Fruit fly (Drosophila melanogaster) whole organism, embryonic: ENCODE data around the gene CG46523.

Experiments used
- Bdp1 ChIP-seq: fragments of 200-800 bp; sonication (Bioruptor generic); optimal IDR thresholded peaks from 3 replicates; lab custom pipeline; 2016; ENCODE audit warnings: missing biosample characterization, missing genetic modification characterization
- C15 ChIP-seq: fragments of 200-800 bp; sonication (Bioruptor generic); IDR thresholded peaks from 3 replicates; pipeline ENCODE4 v1.3.6; 2022; ENCODE audit warnings: missing biosample characterization, missing genetic modification characterization
- CG10979 ChIP-seq: fragments of 200-800 bp; sonication (Bioruptor generic); optimal IDR thresholded peaks from 2 replicates; lab custom pipeline; 2018; ENCODE audit warnings: missing biosample characterization, mild to moderate bottlenecking, missing genetic modification characterization, moderate library complexity
- CG11723 ChIP-seq: fragments of 200-800 bp; sonication (Bioruptor generic); optimal IDR thresholded peaks from 2 replicates; lab custom pipeline; 2017; ENCODE audit warnings: missing biosample characterization, mild to moderate bottlenecking, missing genetic modification characterization
- CG12659 ChIP-seq: fragments of 200-800 bp; sonication (Bioruptor generic); optimal IDR thresholded peaks from 3 replicates; lab custom pipeline; 2017; ENCODE audit warnings: mild to moderate bottlenecking, missing biosample characterization, missing genetic modification reagents, missing genetic modification characterization
- CG18476 ChIP-seq: fragments of 200-800 bp; sonication (Bioruptor generic); optimal IDR thresholded peaks from 2 replicates; lab custom pipeline; 2016; ENCODE audit warnings: missing biosample characterization, mild to moderate bottlenecking, missing genetic modification characterization
- CG18599 ChIP-seq: fragments of 200-800 bp; sonication (Bioruptor generic); optimal IDR thresholded peaks from 3 replicates; lab custom pipeline; 2017; ENCODE audit warnings: missing biosample characterization, missing genetic modification characterization, mild to moderate bottlenecking, moderate library complexity, missing genetic modification reagents
- CG2199 ChIP-seq: fragments of 200-800 bp; sonication (Bioruptor generic); IDR thresholded peaks from 3 replicates; pipeline ENCODE4 v1.3.6; 2022; ENCODE audit warnings: missing biosample characterization, missing genetic modification characterization
- CG30431 ChIP-seq: fragments of 200-800 bp; sonication (Bioruptor generic); optimal IDR thresholded peaks from 2 replicates; lab custom pipeline; 2017; ENCODE audit warnings: missing biosample characterization, missing genetic modification characterization
- CG34224 ChIP-seq: fragments of 200-800 bp; sonication (Bioruptor generic); IDR thresholded peaks from 3 replicates; pipeline ENCODE4 v1.3.6; 2022; ENCODE audit warnings: missing biosample characterization, missing genetic modification characterization; ENCODE audit not compliant: partially characterized antibody
- CG6272 ChIP-seq: fragments of 200-800 bp; sonication (Bioruptor generic); IDR thresholded peaks from 2 replicates; pipeline ENCODE4 v1.3.6; 2022; ENCODE audit warnings: missing biosample characterization, missing genetic modification characterization
- CG6654 ChIP-seq: fragments of 200-800 bp; sonication (Bioruptor generic); optimal IDR thresholded peaks from 2 replicates; lab custom pipeline; 2017; ENCODE audit warnings: missing biosample characterization, mild to moderate bottlenecking, missing genetic modification characterization
- CG7357 ChIP-seq: fragments of 200-800 bp; sonication (Bioruptor generic); IDR thresholded peaks from 3 replicates; pipeline ENCODE4 v1.3.6; 2022; ENCODE audit warnings: missing biosample characterization, missing genetic modification characterization
- CG9932 ChIP-seq: fragments of 200-800 bp; sonication (Bioruptor generic); IDR thresholded peaks from 2 replicates; pipeline ENCODE4 v1.3.6; 2022; ENCODE audit warnings: missing biosample characterization, missing genetic modification characterization
- Camta ChIP-seq: fragments of 200-800 bp; sonication (Bioruptor generic); optimal IDR thresholded peaks from 2 replicates; lab custom pipeline; 2016; ENCODE audit warnings: missing biosample characterization, missing genetic modification characterization
- Chrac-16 ChIP-seq: fragments of 200-800 bp; sonication (Bioruptor generic); optimal IDR thresholded peaks from 3 replicates; lab custom pipeline; 2016; ENCODE audit warnings: missing biosample characterization, missing genetic modification characterization
- E2f1 ChIP-seq: fragments of 200-800 bp; sonication (Bioruptor generic); IDR thresholded peaks from 2 replicates; pipeline ENCODE4 v1.3.6; 2022; ENCODE audit warnings: missing biosample characterization, missing genetic modification characterization
- ERR ChIP-seq: fragments of 200-800 bp; sonication (Bioruptor generic); optimal IDR thresholded peaks from 2 replicates; lab custom pipeline; 2016; ENCODE audit warnings: missing biosample characterization, missing genetic modification characterization
- HHEX ChIP-seq: fragments of 200-800 bp; sonication (Bioruptor generic); optimal IDR thresholded peaks from 3 replicates; lab custom pipeline; 2017; ENCODE audit warnings: missing biosample characterization, mild to moderate bottlenecking, missing genetic modification characterization, missing genetic modification reagents
- HLHmδ ChIP-seq: fragments of 200-800 bp; sonication (Bioruptor generic); optimal IDR thresholded peaks from 2 replicates; lab custom pipeline; 2018; ENCODE audit warnings: missing biosample characterization, mild to moderate bottlenecking, missing genetic modification characterization, moderate library complexity
- Hmx ChIP-seq: fragments of 200-800 bp; sonication (Bioruptor generic); optimal IDR thresholded peaks from 2 replicates; lab custom pipeline; 2016; ENCODE audit warnings: missing biosample characterization, missing genetic modification characterization
- Hr3 ChIP-seq: fragments of 200-800 bp; sonication (Bioruptor generic); optimal IDR thresholded peaks from 3 replicates; lab custom pipeline; 2016; ENCODE audit warnings: missing biosample characterization, missing genetic modification characterization
- Poxn ChIP-seq: fragments of 200-800 bp; sonication (Bioruptor generic); IDR thresholded peaks from 2 replicates; pipeline ENCODE4 v1.3.6; 2022; ENCODE audit warnings: missing biosample characterization, missing genetic modification characterization
- Rx ChIP-seq: fragments of 200-800 bp; sonication (Bioruptor generic); IDR thresholded peaks from 2 replicates; pipeline ENCODE4 v1.3.6; 2022; ENCODE audit warnings: missing biosample characterization, missing genetic modification characterization
- Sin3A ChIP-seq: fragments of >200 bp; optimal IDR thresholded peaks from 2 replicates; lab custom pipeline; 2018
- ara ChIP-seq: fragments of 200-800 bp; sonication (Bioruptor generic); IDR thresholded peaks from 2 replicates; pipeline ENCODE4 v1.3.6; 2022; ENCODE audit warnings: missing biosample characterization, missing genetic modification characterization
- ato ChIP-seq: fragments of 200-800 bp; sonication (Bioruptor generic); IDR thresholded peaks from 2 replicates; pipeline ENCODE4 v1.3.6; 2022; ENCODE audit warnings: missing biosample characterization, missing genetic modification characterization; ENCODE audit not compliant: partially characterized antibody
- bowl ChIP-seq: fragments of 200-800 bp; sonication (Bioruptor generic); IDR thresholded peaks from 2 replicates; pipeline ENCODE4 v1.3.6; 2022; ENCODE audit warnings: missing biosample characterization, missing genetic modification characterization
- corto ChIP-seq: fragments of 200-800 bp; sonication (Bioruptor generic); optimal IDR thresholded peaks from 2 replicates; lab custom pipeline; 2016; ENCODE audit warnings: missing biosample characterization, mild to moderate bottlenecking, missing genetic modification characterization, moderate library complexity
- dimm ChIP-seq: fragments of 200-800 bp; sonication (Bioruptor generic); IDR thresholded peaks from 2 replicates; pipeline ENCODE4 v1.3.6; 2022; ENCODE audit warnings: missing biosample characterization, missing genetic modification characterization
- disco-r ChIP-seq: fragments of 200-800 bp; sonication (Bioruptor generic); optimal IDR thresholded peaks from 2 replicates; lab custom pipeline; 2016; ENCODE audit warnings: missing biosample characterization, missing genetic modification characterization
- dysf ChIP-seq: fragments of 200-800 bp; sonication (Bioruptor generic); IDR thresholded peaks from 3 replicates; pipeline ENCODE4 v1.3.6; 2022; ENCODE audit warnings: missing biosample characterization, missing genetic modification characterization
- emc ChIP-seq: fragments of 200-800 bp; sonication (Bioruptor generic); optimal IDR thresholded peaks from 2 replicates; lab custom pipeline; 2016; ENCODE audit warnings: missing biosample characterization, missing genetic modification characterization
- eve ChIP-seq, 2 experiments: fragments of >200 bp; optimal IDR thresholded peaks; 2 replicates each; lab custom pipeline; 2017; ENCODE audit warnings: missing biosample characterization in 2 of 2, missing genetic modification characterization in 2 of 2
- hbn ChIP-seq: fragments of 200-800 bp; sonication (Bioruptor generic); IDR thresholded peaks from 2 replicates; pipeline ENCODE4 v1.3.6; 2022; ENCODE audit warnings: missing biosample characterization, missing genetic modification characterization; ENCODE audit not compliant: partially characterized antibody
- her ChIP-seq: fragments of 200-800 bp; sonication (Bioruptor generic); optimal IDR thresholded peaks from 2 replicates; lab custom pipeline; 2016; ENCODE audit warnings: missing biosample characterization, missing genetic modification characterization
- ind ChIP-seq: fragments of 200-800 bp; sonication (Bioruptor generic); optimal IDR thresholded peaks from 3 replicates; lab custom pipeline; 2016; ENCODE audit warnings: missing biosample characterization, missing genetic modification characterization
- lilli ChIP-seq: fragments of 200-800 bp; sonication (Bioruptor generic); optimal IDR thresholded peaks from 3 replicates; lab custom pipeline; 2016; ENCODE audit warnings: missing biosample characterization, missing genetic modification characterization
- odd ChIP-seq: fragments of 200-800 bp; sonication (Bioruptor generic); optimal IDR thresholded peaks from 2 replicates; lab custom pipeline; 2017; ENCODE audit warnings: missing biosample characterization, mild to moderate bottlenecking, missing genetic modification characterization
- org-1 ChIP-seq: fragments of 200-800 bp; sonication (Bioruptor generic); optimal IDR thresholded peaks from 2 replicates; lab custom pipeline; 2017; ENCODE audit warnings: missing biosample characterization, missing genetic modification characterization
- pho ChIP-seq: fragments of 200-800 bp; sonication (Bioruptor generic); optimal IDR thresholded peaks from 2 replicates; lab custom pipeline; 2016; ENCODE audit warnings: missing biosample characterization, missing genetic modification characterization
- shn ChIP-seq: fragments of 200-800 bp; sonication (Bioruptor generic); optimal IDR thresholded peaks from 3 replicates; lab custom pipeline; 2016; ENCODE audit warnings: missing biosample characterization, missing genetic modification characterization
- sna ChIP-seq: fragments of 200-800 bp; sonication (Bioruptor generic); IDR thresholded peaks from 2 replicates; pipeline ENCODE4 v1.3.6; 2022; ENCODE audit warnings: missing biosample characterization, missing genetic modification characterization; ENCODE audit not compliant: partially characterized antibody
- stc ChIP-seq: fragments of 200-800 bp; sonication (Bioruptor generic); IDR thresholded peaks from 2 replicates; pipeline ENCODE4 v1.3.6; 2022; ENCODE audit warnings: missing biosample characterization, missing genetic modification characterization
- sug ChIP-seq: fragments of 200-800 bp; optimal IDR thresholded peaks from 2 replicates; lab custom pipeline; 2019; ENCODE audit warnings: missing biosample characterization, mild to moderate bottlenecking, missing genetic modification characterization, moderate library complexity
- tap ChIP-seq: fragments of 200-800 bp; optimal IDR thresholded peaks from 3 replicates; lab custom pipeline; 2019; ENCODE audit warnings: missing biosample characterization, mild to moderate bottlenecking, missing genetic modification characterization, moderate library complexity
- tna ChIP-seq: fragments of 200-800 bp; sonication (Bioruptor generic); IDR thresholded peaks from 2 replicates; pipeline ENCODE4 v1.3.6; 2022; ENCODE audit warnings: missing biosample characterization, missing genetic modification characterization; ENCODE audit not compliant: partially characterized antibody
- tup ChIP-seq: fragments of 200-800 bp; sonication (Bioruptor generic); optimal IDR thresholded peaks from 2 replicates; lab custom pipeline; 2016; ENCODE audit warnings: missing biosample characterization, mild to moderate bottlenecking, missing genetic modification characterization, moderate library complexity
- vfl ChIP-seq: fragments of 200-800 bp; sonication (Bioruptor generic); optimal IDR thresholded peaks from 2 replicates; lab custom pipeline; 2016; ENCODE audit warnings: missing biosample characterization, missing genetic modification characterization
- wdn ChIP-seq: fragments of 200-800 bp; sonication (Bioruptor generic); IDR thresholded peaks from 2 replicates; pipeline ENCODE4 v1.3.6; 2022; ENCODE audit warnings: missing biosample characterization, missing genetic modification characterization
- z ChIP-seq: fragments of 200-800 bp; sonication (Bioruptor generic); IDR thresholded peaks from 3 replicates; pipeline ENCODE4 v1.3.6; 2022; ENCODE audit warnings: missing biosample characterization, missing genetic modification characterization
- zf30C ChIP-seq: fragments of 200-800 bp; sonication (Bioruptor generic); optimal IDR thresholded peaks from 3 replicates; lab custom pipeline; 2018; ENCODE audit warnings: missing biosample characterization, mild to moderate bottlenecking, missing genetic modification characterization

Gene CG46523

DNA sequence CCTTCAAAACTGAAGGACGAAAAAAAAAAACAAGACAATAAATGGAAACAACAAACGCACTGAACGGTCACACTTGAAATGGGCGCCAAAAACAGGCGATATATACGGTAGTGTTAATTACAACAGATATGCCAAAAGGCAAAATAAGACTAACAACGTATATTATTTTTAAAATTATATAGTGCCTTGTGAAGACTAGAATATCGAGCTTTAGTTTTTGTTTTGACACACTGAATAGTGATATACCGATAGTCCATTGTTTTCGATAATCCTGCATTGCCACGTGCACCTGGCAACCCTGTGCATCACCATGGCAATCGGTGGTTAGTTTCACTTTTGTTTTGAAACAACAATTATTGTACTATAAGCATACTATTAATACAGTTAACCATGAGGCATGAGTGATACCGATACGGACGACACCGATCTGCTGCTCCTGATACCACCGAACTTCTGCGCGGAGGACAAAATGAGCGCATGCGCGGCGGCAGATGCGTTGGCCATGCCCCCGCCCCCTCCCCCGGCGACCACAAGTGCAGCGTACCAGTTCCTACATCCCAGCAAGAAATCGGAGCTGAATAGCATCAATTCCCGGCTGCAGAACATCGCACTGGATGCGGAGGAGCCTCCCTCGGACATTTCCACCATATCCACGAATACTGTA is 8.7 kb upstream of the CG46523 start, which contains the start of the genes mu2 and Cnb (continued):
- TF ChIP-seq tap (tag; lab: Kevin White, UChicago) (no peak), lilli (no peak), CG18476 (GFP tag; lab: Kevin White, UChicago) (peak; percentile 2), ato (no peak), dysf (GFP tag; lab: Robert Waterston, UW) (no peak), CG6654 (GFP tag; lab: Kevin White, UChicago) (no peak), CG6272 (GFP tag; lab: Robert Waterston, UW) (no peak), her (GFP tag; lab: Kevin White, UChicago) (no peak), Rx (no peak), sna (peak; percentile 67; the same call in 1 of the 2 replicates), hbn (peak; percentile 82), CG12659 (GFP tag; lab: Kevin White, UChicago) (no peak), CG18599 (GFP tag; lab: Kevin White, UChicago) (no peak), z (GFP tag; lab: Robert Waterston, UW) (no peak), sug (no peak), Poxn (GFP tag; lab: Robert Waterston, UW) (no peak), odd (GFP tag; lab: Kevin White, UChicago) (no peak), tup (GFP tag; lab: Kevin White, UChicago) (no peak), corto (GFP tag; lab: Kevin White, UChicago) (no peak), C15 (no peak), eve (GFP tag; optimal IDR thresholded peaks at IDR 0.05; lab: Kevin White, UChicago) (no peak), pho (GFP tag; lab: Kevin White, UChicago) (peak; percentile 52), CG30431 (GFP tag; lab: Kevin White, UChicago) (no peak), Sin3A (lab: Kevin White, UChicago) (peak; percentile 90), HHEX (GFP tag; lab: Kevin White, UChicago) (no peak), zf30C (no peak), Bdp1 (peak; percentile 10), Chrac-16 (GFP tag; lab: Kevin White, UChicago) (no peak), HLHmδ (GFP tag; lab: Kevin White, UChicago) (no peak), wdn (GFP tag; lab: Robert Waterston, UW) (no peak), CG34224 (GFP tag; lab: Robert Waterston, UW) (peak; percentile 89), CG10979 (no peak), ara (GFP tag; lab: Robert Waterston, UW) (no peak), org-1 (GFP tag; lab: Kevin White, UChicago) (no peak), stc (GFP tag; lab: Robert Waterston, UW) (no peak), tna (GFP tag; lab: Robert Waterston, UW) (peak; percentile 21; the same call in 1 of the 2 replicates), CG7357 (no peak), E2f1 (GFP tag; lab: Robert Waterston, UW) (peak; percentile 27; the same call in 1 of the 2 replicates), Hr3 (GFP tag; lab: Kevin White, UChicago) (no peak), CG11723 (GFP tag; lab: Kevin White, UChicago) (no peak), vfl (GFP tag; lab: Kevin White, UChicago) (no peak), Camta (GFP tag; lab: Kevin White, UChicago) (no peak), dimm (GFP tag; lab: Robert Waterston, UW) (no peak), Hmx (GFP tag; lab: Kevin White, UChicago) (no peak), disco-r (no peak), bowl (GFP tag; lab: Robert Waterston, UW) (no peak), ind (GFP tag; lab: Kevin White, UChicago) (no peak), emc (GFP tag; lab: Kevin White, UChicago) (no peak), CG2199 (GFP tag; lab: Robert Waterston, UW) (no peak), shn (GFP tag; lab: Kevin White, UChicago) (peak; percentile 15), ERR (GFP tag; lab: Kevin White, UChicago) (no peak), CG9932 (GFP tag; lab: Robert Waterston, UW) (peak; percentile 73)
